Worm (Caenorhabditis elegans): Measurements from ENCODE around the gene mnr-1.

Gene mnr-1

ce11 chrV:20662474-20662873 lies 8.0 kb downstream of the mnr-1 start:
- TF ChIP-seq elt-1 (tag; optimal IDR thresholded peaks at IDR 0.05; ENCODE audit: borderline replicate concordance, insufficient read depth): peak; percentile 25
- no peak for TF ChIP-seq nhr-76 (tag; optimal IDR thresholded peaks at IDR 0.05)

- TF ChIP-seq blmp-1 (tag; optimal IDR thresholded peaks at IDR 0.05): peak; percentile 18
- TF ChIP-seq mep-1 (tag; optimal IDR thresholded peaks at IDR 0.05): no peak
Measured at ce11 chrV:20663736-20664135, 9.3 kb downstream of the mnr-1 start.

- peak; percentile 84 for TF ChIP-seq blmp-1 (tag; optimal IDR thresholded peaks at IDR 0.05)
- no peak for TF ChIP-seq elt-3 (tag; optimal IDR thresholded peaks at IDR 0.05)
- TF ChIP-seq ham-2 (GFP tag; optimal IDR thresholded peaks at IDR 0.05): no peak
- TF ChIP-seq zip-8 (tag; optimal IDR thresholded peaks at IDR 0.05): peak; percentile 54
Measured at ce11 chrV:20664930-20665329, 10.5 kb downstream of the mnr-1 start.

- no peak for TF ChIP-seq M03D4.4 (tag; optimal IDR thresholded peaks at IDR 0.05)
- no peak for TF ChIP-seq ces-1 (GFP tag; optimal IDR thresholded peaks at IDR 0.05)
- no peak for TF ChIP-seq snpc-4 (tag; optimal IDR thresholded peaks at IDR 0.05)
- TF ChIP-seq bed-3 (GFP tag; optimal IDR thresholded peaks at IDR 0.05): no peak
- TF ChIP-seq mep-1 (tag; optimal IDR thresholded peaks at IDR 0.05): no peak
Measured at ce11 chrV:20666905-20667304, 12.5 kb downstream of the mnr-1 start, which contains the start of gene mlt-11. Gene mlt-11, plus strand, starts transcription at chrV:20667205.

- no peak for TF ChIP-seq tbx-8 (GFP tag; optimal IDR thresholded peaks at IDR 0.05)
- no peak for TF ChIP-seq ztf-11 (tag; optimal IDR thresholded peaks at IDR 0.05)
- no peak for TF ChIP-seq mls-2 (tag; optimal IDR thresholded peaks at IDR 0.05)
- TF ChIP-seq mab-5 (tag; optimal IDR thresholded peaks at IDR 0.05): no peak
- TF ChIP-seq snpc-4 (tag; optimal IDR thresholded peaks at IDR 0.05): no peak
- TF ChIP-seq drap-1 (GFP tag; optimal IDR thresholded peaks at IDR 0.05): no peak
- no peak for TF ChIP-seq nhr-12 (tag; optimal IDR thresholded peaks at IDR 0.05)
- peak; percentile 14 for TF ChIP-seq sem-2 (GFP tag; optimal IDR thresholded peaks at IDR 0.05)
Measured at ce11 chrV:20670625-20671024, 16.2 kb downstream of the mnr-1 start.

- TF ChIP-seq nhr-237 (tag; optimal IDR thresholded peaks at IDR 0.05): no peak
- TF ChIP-seq ces-1 (GFP tag; optimal IDR thresholded peaks at IDR 0.05): no peak
- no peak for TF ChIP-seq lin-13 (tag; optimal IDR thresholded peaks at IDR 0.05)
- TF ChIP-seq nhr-2 (tag; optimal IDR thresholded peaks at IDR 0.05): no peak
- TF ChIP-seq hlh-1 (tag; optimal IDR thresholded peaks at IDR 0.05): no peak
- TF ChIP-seq elt-1 (tag; optimal IDR thresholded peaks at IDR 0.05; ENCODE audit: borderline replicate concordance, insufficient read depth): no peak
- TF ChIP-seq unc-120 (tag; optimal IDR thresholded peaks at IDR 0.05; ENCODE audit: poor library complexity, severe bottlenecking): no peak
Measured at ce11 chrV:20680189-20680588, 25.7 kb downstream of the mnr-1 start.

- TF ChIP-seq unc-62 (GFP tag; optimal IDR thresholded peaks at IDR 0.05): no peak
- no peak for TF ChIP-seq ceh-43 (GFP tag; optimal IDR thresholded peaks at IDR 0.05)
- TF ChIP-seq flh-1 (GFP tag; optimal IDR thresholded peaks at IDR 0.05): no peak
- TF ChIP-seq elt-3 (tag; optimal IDR thresholded peaks at IDR 0.05): no peak
- no peak for TF ChIP-seq unc-39 (tag; optimal IDR thresholded peaks at IDR 0.05)
- TF ChIP-seq drap-1 (GFP tag; optimal IDR thresholded peaks at IDR 0.05): no peak
- no peak for TF ChIP-seq nhr-2 (tag; optimal IDR thresholded peaks at IDR 0.05)
Measured at ce11 chrV:20681120-20681519, 26.7 kb downstream of the mnr-1 start, which contains the start of gene srsx-35. Gene srsx-35, plus strand, starts transcription at chrV:20681420.

- no peak for TF ChIP-seq nhr-76 (tag; optimal IDR thresholded peaks at IDR 0.05)
- TF ChIP-seq mep-1 (tag; optimal IDR thresholded peaks at IDR 0.05): no peak
- TF ChIP-seq mls-2 (tag; optimal IDR thresholded peaks at IDR 0.05): no peak
- no peak for TF ChIP-seq M03D4.4 (tag; optimal IDR thresholded peaks at IDR 0.05)
- no peak for TF ChIP-seq nhr-237 (tag; optimal IDR thresholded peaks at IDR 0.05)
- no peak for TF ChIP-seq drap-1 (GFP tag; optimal IDR thresholded peaks at IDR 0.05)
Measured at ce11 chrV:20681824-20682223, 27.4 kb downstream of the mnr-1 start.
